Worm (Caenorhabditis elegans) whole organism, early embryonic: Measurements from ENCODE around the gene C03H5.6.

Source experiments
- B0310.2 ChIP-seq: sonication (generic microtip); optimal IDR thresholded peaks from 2 replicates; lab custom pipeline; 2016; ENCODE audit warnings: mild to moderate bottlenecking, missing genetic modification characterization, missing compliant biosample characterization
- F13C5.2 ChIP-seq: sonication (generic microtip); optimal IDR thresholded peaks from 2 replicates; lab custom pipeline; 2017; ENCODE audit warnings: mild to moderate bottlenecking, missing genetic modification characterization, inconsistent platforms, missing compliant biosample characterization
- ceh-13 ChIP-seq: fragments of 200-800 bp; sonication (Bioruptor generic); optimal IDR thresholded peaks from 2 replicates; lab custom pipeline; 2018; ENCODE audit warnings: mild to moderate bottlenecking, missing genetic modification characterization, missing compliant biosample characterization
- ceh-36 ChIP-seq: sonication (generic microtip); optimal IDR thresholded peaks from 2 replicates; lab custom pipeline; 2016; ENCODE audit warnings: missing genetic modification characterization, inconsistent platforms, missing compliant biosample characterization
- flt-1 ChIP-seq: fragments of 200-800 bp; sonication (Bioruptor generic); IDR thresholded peaks from 2 replicates; pipeline ENCODE4 v1.3.6; 2022; ENCODE audit warnings: missing genetic modification characterization, missing compliant biosample characterization
- hnd-1 ChIP-seq: sonication (generic microtip); optimal IDR thresholded peaks from 2 replicates; lab custom pipeline; 2016; ENCODE audit warnings: missing genetic modification characterization, missing compliant biosample characterization
- scrt-1 ChIP-seq: fragments of 200-800 bp; sonication (Bioruptor generic); IDR thresholded peaks from 2 replicates; pipeline ENCODE4 v1.3.6; 2022; ENCODE audit warnings: missing genetic modification characterization, missing compliant biosample characterization
- tbx-37 ChIP-seq: fragments of 200-800 bp; sonication (Bioruptor generic); conservative IDR thresholded peaks from 2 replicates; pipeline ENCODE4 v1.3.6; 2022; ENCODE audit warnings: missing genetic modification reagents, missing genetic modification characterization, missing compliant biosample characterization
- tra-4 ChIP-seq: sonication (generic microtip); optimal IDR thresholded peaks from 2 replicates; lab custom pipeline; 2017; ENCODE audit warnings: missing genetic modification characterization, missing compliant biosample characterization

- TF ChIP-seq scrt-1 = no peak
- TF ChIP-seq ceh-13 = no peak
- TF ChIP-seq ceh-36 (tag; lab: Kevin White, UChicago) = no peak
- TF ChIP-seq B0310.2 (tag; lab: Kevin White, UChicago) = no peak
- TF ChIP-seq hnd-1 (tag; lab: Kevin White, UChicago) = no peak
- TF ChIP-seq tra-4 (tag; lab: Kevin White, UChicago) = no peak
- no peak for TF ChIP-seq flt-1 (GFP tag; lab: Robert Waterston, UW)
- TF ChIP-seq tbx-37 (GFP tag; lab: Robert Waterston, UW) = no peak
- TF ChIP-seq F13C5.2 (tag; lab: Kevin White, UChicago) = no peak
Measured at ce11 chrII:349749-350148, 49.5 kb downstream of the C03H5.6 start.
